Worm (Caenorhabditis elegans) whole organism, late embryonic: ENCODE data around the gene nova-1.

Experiments
- C08G9.2 ChIP-seq: sonication (generic microtip); optimal IDR thresholded peaks from 2 replicates; lab custom pipeline; 2016; ENCODE audit warnings: mild to moderate bottlenecking, missing genetic modification characterization, moderate library complexity, missing compliant biosample characterization
- C38D4.7 ChIP-seq: fragments of 200-800 bp; sonication (Bioruptor generic); optimal IDR thresholded peaks from 2 replicates; lab custom pipeline; 2018; ENCODE audit warnings: mild to moderate bottlenecking, missing genetic modification characterization, moderate library complexity, missing compliant biosample characterization
- K02D7.2 ChIP-seq: sonication (generic microtip); optimal IDR thresholded peaks from 2 replicates; lab custom pipeline; 2017; ENCODE audit warnings: mild to moderate bottlenecking, missing genetic modification characterization, missing compliant biosample characterization
- ama-1 ChIP-seq: fragments of 150-350 bp; optimal IDR thresholded peaks from 2 replicates; lab custom pipeline; 2014
- ceh-18 ChIP-seq: sonication (generic microtip); optimal IDR thresholded peaks from 2 replicates; lab custom pipeline; 2016; ENCODE audit warnings: missing genetic modification characterization, missing compliant biosample characterization
- ceh-2 ChIP-seq: sonication (generic microtip); optimal IDR thresholded peaks from 2 replicates; lab custom pipeline; 2016; ENCODE audit warnings: missing genotype, missing genetic modification characterization, missing compliant biosample characterization
- ceh-22 ChIP-seq: sonication (generic microtip); optimal IDR thresholded peaks from 2 replicates; lab custom pipeline; 2017; ENCODE audit warnings: missing biosample characterization, missing genetic modification characterization
- ceh-24 ChIP-seq: sonication (generic microtip); optimal IDR thresholded peaks from 2 replicates; lab custom pipeline; 2016; ENCODE audit warnings: mild to moderate bottlenecking, missing genetic modification characterization, missing compliant biosample characterization
- ceh-31 ChIP-seq: sonication (generic microtip); optimal IDR thresholded peaks from 2 replicates; lab custom pipeline; 2016; ENCODE audit warnings: missing genetic modification characterization, missing compliant biosample characterization
- ceh-45 ChIP-seq: fragments of 200-800 bp; sonication (Bioruptor generic); IDR thresholded peaks from 2 replicates; pipeline ENCODE4 v1.3.6; 2022; ENCODE audit warnings: missing genetic modification reagents, missing genetic modification characterization, missing compliant biosample characterization
- ceh-48 ChIP-seq: sonication (generic microtip); optimal IDR thresholded peaks from 2 replicates; lab custom pipeline; 2016; ENCODE audit warnings: missing genetic modification characterization, inconsistent platforms, missing compliant biosample characterization
- ceh-6 ChIP-seq: fragments of 200-800 bp; sonication (Bioruptor generic); optimal IDR thresholded peaks from 2 replicates; lab custom pipeline; 2018; ENCODE audit warnings: mild to moderate bottlenecking, missing genetic modification characterization, missing compliant biosample characterization
- che-1 ChIP-seq: sonication (generic microtip); optimal IDR thresholded peaks from 2 replicates; lab custom pipeline; 2016; ENCODE audit warnings: mild to moderate bottlenecking, missing genetic modification characterization, missing compliant biosample characterization
- elt-4 ChIP-seq: sonication (generic microtip); optimal IDR thresholded peaks from 2 replicates; lab custom pipeline; 2016; ENCODE audit warnings: missing genetic modification characterization, missing compliant biosample characterization
- eyg-1 ChIP-seq: sonication (generic microtip); optimal IDR thresholded peaks from 2 replicates; lab custom pipeline; 2016; ENCODE audit warnings: missing genotype, missing genetic modification characterization, missing compliant biosample characterization
- fkh-6 ChIP-seq: sonication (generic microtip); optimal IDR thresholded peaks from 2 replicates; lab custom pipeline; 2016; ENCODE audit warnings: missing genetic modification characterization, missing compliant biosample characterization
- gmeb-2 ChIP-seq: sonication (generic microtip); optimal IDR thresholded peaks from 2 replicates; lab custom pipeline; 2016; ENCODE audit warnings: missing genetic modification characterization, inconsistent platforms, missing compliant biosample characterization
- nfya-1 ChIP-seq: sonication (generic microtip); optimal IDR thresholded peaks from 2 replicates; lab custom pipeline; 2017; ENCODE audit warnings: missing genetic modification characterization, mild to moderate bottlenecking, missing compliant biosample characterization, antibody characterized with exemption, moderate library complexity
- npax-4 ChIP-seq: sonication (generic microtip); optimal IDR thresholded peaks from 2 replicates; lab custom pipeline; 2016; ENCODE audit warnings: missing genetic modification characterization, missing compliant biosample characterization
- pag-3 ChIP-seq: sonication (generic microtip); optimal IDR thresholded peaks from 2 replicates; lab custom pipeline; 2016; ENCODE audit warnings: missing compliant biosample characterization, missing genetic modification characterization, borderline replicate concordance
- pha-2 ChIP-seq: sonication (generic microtip); optimal IDR thresholded peaks from 2 replicates; lab custom pipeline; 2017; ENCODE audit warnings: mild to moderate bottlenecking, missing genetic modification characterization, missing compliant biosample characterization
- pha-4 ChIP-seq: fragments of 150-350 bp; optimal IDR thresholded peaks from 2 replicates; lab custom pipeline; 2018; ENCODE audit warnings: missing biosample characterization, missing genetic modification reagents, missing genetic modification characterization
- pros-1 ChIP-seq: fragments of 150-350 bp; optimal IDR thresholded peaks from 2 replicates; lab custom pipeline; 2014; ENCODE audit warnings: missing biosample characterization, missing genetic modification reagents, missing genetic modification characterization
- rnt-1 ChIP-seq: sonication (generic microtip); optimal IDR thresholded peaks from 2 replicates; lab custom pipeline; 2016; ENCODE audit warnings: missing genetic modification characterization, missing compliant biosample characterization
- sox-2 ChIP-seq: fragments of 200-800 bp; sonication (Bioruptor generic); IDR thresholded peaks from 2 replicates; pipeline ENCODE4 v1.3.6; 2022; ENCODE audit warnings: missing genetic modification reagents, missing genetic modification characterization, missing compliant biosample characterization
- sox-4 ChIP-seq: sonication (generic microtip); optimal IDR thresholded peaks from 2 replicates; lab custom pipeline; 2017; ENCODE audit warnings: mild to moderate bottlenecking, missing genetic modification characterization, inconsistent platforms, missing compliant biosample characterization
- syd-9 ChIP-seq: sonication (generic microtip); optimal IDR thresholded peaks from 2 replicates; lab custom pipeline; 2016; ENCODE audit warnings: mild to moderate bottlenecking, missing genetic modification characterization, moderate library complexity, missing compliant biosample characterization
- tbx-2 ChIP-seq: sonication (generic microtip); optimal IDR thresholded peaks from 2 replicates; lab custom pipeline; 2016; ENCODE audit warnings: missing genetic modification characterization, missing compliant biosample characterization
- ttx-3 ChIP-seq: sonication (generic microtip); optimal IDR thresholded peaks from 2 replicates; lab custom pipeline; 2016; ENCODE audit warnings: missing genetic modification reagents, missing genetic modification characterization, missing compliant biosample characterization
- unc-55 ChIP-seq: sonication (generic microtip); optimal IDR thresholded peaks from 2 replicates; lab custom pipeline; 2017; ENCODE audit warnings: missing biosample characterization, missing genetic modification reagents, missing genetic modification characterization
- zip-5 ChIP-seq: sonication (generic microtip); optimal IDR thresholded peaks from 2 replicates; lab custom pipeline; 2016; ENCODE audit warnings: missing genetic modification characterization, missing compliant biosample characterization
- ztf-16 ChIP-seq: sonication (generic microtip); optimal IDR thresholded peaks from 2 replicates; lab custom pipeline; 2017; ENCODE audit warnings: missing genetic modification characterization, missing compliant biosample characterization

nova-1 gene

ce11 chrV:18107969-18108368 is 26.2 kb upstream of the nova-1 start, which contains the start of gene Y37H2A.1:
Gene Y37H2A.1, plus strand, starts transcription at chrV:18108269.
- TF ChIP-seq syd-9 = no peak
- TF ChIP-seq tbx-2 (tag; lab: Kevin White, UChicago) = no peak
- TF ChIP-seq ceh-18 (tag; lab: Kevin White, UChicago) = no peak
- no peak for TF ChIP-seq ztf-16 (tag; lab: Kevin White, UChicago)
- no peak for TF ChIP-seq zip-5 (tag; lab: Kevin White, UChicago)
- TF ChIP-seq ceh-24 (tag; lab: Kevin White, UChicago) = no peak

- TF ChIP-seq ama-1 (lab: Kevin White, UChicago) = no peak
These were observed 24.3 kb upstream of the nova-1 start for ce11 chrV:18106055-18106454.

- TF ChIP-seq ceh-2 (tag; lab: Kevin White, UChicago) (no peak), che-1 (no peak), sox-2 (no peak), pag-3 (tag; lab: Kevin White, UChicago) (no peak), ttx-3 (tag; lab: Kevin White, UChicago) (no peak), ceh-31 (no peak), ztf-16 (tag; lab: Kevin White, UChicago) (no peak), ceh-6 (GFP tag; lab: Kevin White, UChicago) (no peak), ceh-22 (tag; lab: Kevin White, UChicago) (no peak), ama-1 (lab: Kevin White, UChicago) (no peak), ceh-45 (GFP tag; lab: Robert Waterston, UW) (no peak)
- TF ChIP-seq, all 69 proteins: peak for 0
These were observed 16.6 kb upstream of the nova-1 start, which contains the start of gene par-4 for ce11 chrV:18098387-18098786. Gene par-4, plus strand, starts transcription at chrV:18098687.

DNA sequence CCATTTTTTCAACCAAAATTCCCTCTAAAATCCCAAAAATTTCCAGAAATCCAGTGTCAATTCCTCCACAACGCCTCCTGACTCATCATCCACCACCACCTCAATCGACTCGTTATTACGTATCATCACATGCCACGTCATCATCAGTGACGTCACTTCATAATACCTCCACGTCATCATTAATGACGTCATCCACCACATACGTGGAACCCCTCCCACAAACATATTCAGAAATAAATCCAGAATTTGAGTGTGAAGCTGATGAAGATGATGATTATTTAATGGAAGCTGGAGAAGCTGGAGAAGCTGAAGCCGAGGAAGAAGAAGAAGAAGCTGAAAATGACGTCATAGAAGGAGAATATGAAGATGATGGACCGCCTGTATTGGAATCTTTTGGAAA is 12.2 kb upstream of the nova-1 start:
- no peak for TF ChIP-seq pha-2
- TF ChIP-seq rnt-1 = no peak
- TF ChIP-seq gmeb-2 (tag; lab: Kevin White, UChicago) = no peak
- TF ChIP-seq, all 69 proteins: peak for 0

- TF ChIP-seq gmeb-2 (tag; lab: Kevin White, UChicago) = no peak
- no peak for TF ChIP-seq ttx-3 (tag; lab: Kevin White, UChicago)
- TF ChIP-seq ceh-48 = no peak
- no peak for TF ChIP-seq K02D7.2 (tag; lab: Kevin White, UChicago)
- TF ChIP-seq fkh-6 (tag; lab: Kevin White, UChicago) = no peak
- TF ChIP-seq pros-1 (tag; lab: Kevin White, UChicago) = no peak
- TF ChIP-seq pha-4 (tag; lab: Kevin White, UChicago) = no peak
- TF ChIP-seq, all 69 proteins: peak for 0
These were observed 9.5 kb upstream of the nova-1 start for ce11 chrV:18091216-18091615.

DNA sequence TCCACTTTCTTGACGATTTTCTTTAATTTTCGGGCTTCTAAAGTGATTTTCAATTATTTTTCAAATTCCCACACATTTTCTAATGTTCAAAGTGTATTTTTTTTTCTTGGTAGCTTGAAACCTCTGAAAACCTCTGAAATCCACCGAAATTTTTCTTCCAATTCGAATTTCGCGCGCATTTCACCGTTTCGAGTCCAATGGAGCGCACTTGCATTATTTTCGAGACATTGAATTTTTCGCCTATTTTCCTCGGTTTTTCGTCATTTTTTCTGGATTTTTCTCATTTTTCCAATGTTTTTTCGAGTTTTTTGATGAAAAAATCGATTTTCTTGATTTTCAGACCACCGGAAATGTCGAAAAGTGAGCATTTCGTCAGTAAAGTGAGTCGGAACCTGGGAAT is 5.0 kb upstream of the nova-1 start, which contains the start of gene slr-2:
Gene slr-2, plus strand, starts transcription at position 341 of the 400 bp plus-strand sequence.
- TF ChIP-seq C08G9.2 (no peak), nfya-1 (tag; lab: Kevin White, UChicago) (peak; percentile 41)
- TF ChIP-seq, all 69 proteins: peak for 1

ce11 chrV:18086174-18086661 is 4.5 kb upstream of the nova-1 start, which contains the start of gene Y59A8B.12:
Gene Y59A8B.12, minus strand, starts transcription at chrV:18086224.
- TF ChIP-seq C08G9.2 (no peak), syd-9 (no peak)
- TF ChIP-seq, all 69 proteins: peak for 0

DNA sequence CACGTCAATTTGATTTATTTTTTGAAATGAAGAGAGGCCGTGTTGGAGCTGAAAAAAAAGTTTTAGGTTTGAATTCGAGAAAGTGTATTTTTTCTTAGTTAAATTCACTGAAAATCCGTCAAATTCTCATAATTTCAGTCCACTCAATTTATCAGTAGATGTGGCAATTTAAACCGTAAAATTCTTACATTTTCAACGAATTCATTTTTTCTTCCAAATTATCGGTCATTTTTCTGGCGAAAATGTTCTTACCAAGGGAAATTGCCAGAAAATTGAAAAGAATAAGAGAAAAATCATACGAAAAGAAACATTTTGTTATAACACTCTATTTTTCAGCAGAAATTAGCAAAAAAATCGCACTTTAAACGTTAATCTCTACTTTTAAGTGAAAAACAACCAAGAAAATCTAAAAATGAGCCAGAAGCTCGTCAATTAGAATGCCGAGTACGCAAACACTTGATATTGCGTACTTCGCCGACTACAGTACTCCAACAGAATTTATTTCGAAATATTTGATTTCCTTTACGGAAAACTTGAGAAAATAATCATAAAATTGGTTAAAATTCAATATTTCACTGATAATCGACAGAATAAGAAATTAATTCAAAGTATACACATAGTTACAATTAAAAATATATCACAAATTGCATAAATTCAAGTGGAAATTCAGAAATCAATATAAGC is 3.5 kb upstream of the nova-1 start, which contains the start of gene fbxa-106:
Gene fbxa-106, minus strand, starts transcription at position 51 of the 684 bp plus-strand sequence.
- TF ChIP-seq C38D4.7 = no peak
- TF ChIP-seq syd-9 = no peak
- no peak for TF ChIP-seq pag-3 (tag; lab: Kevin White, UChicago)
- no peak for TF ChIP-seq unc-55 (GFP tag; lab: Kevin White, UChicago)
- no peak for TF ChIP-seq fkh-6 (tag; lab: Kevin White, UChicago)
- TF ChIP-seq zip-5 (tag; lab: Kevin White, UChicago) = no peak
- TF ChIP-seq npax-4 (tag; lab: Kevin White, UChicago) = no peak
- TF ChIP-seq eyg-1 = no peak
- TF ChIP-seq elt-4 (tag; lab: Kevin White, UChicago) = no peak
- no peak for TF ChIP-seq sox-2
- no peak for TF ChIP-seq sox-4
